Fruit fly (Drosophila melanogaster) whole organism, adult: ENCODE data around the gene Cf2.

Source experiments
- CG11617 ChIP-seq: fragments of 200-800 bp; sonication (Bioruptor generic); optimal IDR thresholded peaks from 2 replicates; lab custom pipeline; 2017; ENCODE audit warnings: mild to moderate bottlenecking, missing biosample characterization, missing genetic modification reagents, missing genetic modification characterization
- CG12768 ChIP-seq: fragments of 200-800 bp; sonication (Bioruptor generic); optimal IDR thresholded peaks from 2 replicates; lab custom pipeline; 2017; ENCODE audit warnings: missing biosample characterization, missing genetic modification characterization, mild to moderate bottlenecking, moderate library complexity, missing genetic modification reagents
- CG14711 ChIP-seq: fragments of 200-800 bp; sonication (Bioruptor generic); optimal IDR thresholded peaks from 2 replicates; lab custom pipeline; 2018; ENCODE audit warnings: missing biosample characterization, mild to moderate bottlenecking, missing genetic modification characterization, moderate library complexity
- CG1620 ChIP-seq: fragments of 200-800 bp; sonication (Bioruptor generic); optimal IDR thresholded peaks from 2 replicates; lab custom pipeline; 2016; ENCODE audit warnings: missing biosample characterization, missing genetic modification characterization
- CG33017 ChIP-seq: fragments of 200-800 bp; sonication (Bioruptor generic); optimal IDR thresholded peaks from 2 replicates; lab custom pipeline; 2018; ENCODE audit warnings: missing biosample characterization, mild to moderate bottlenecking, missing genetic modification characterization, moderate library complexity
- CG5204 ChIP-seq: fragments of 200-800 bp; sonication (Bioruptor generic); optimal IDR thresholded peaks from 2 replicates; lab custom pipeline; 2016; ENCODE audit warnings: missing biosample characterization, missing genetic modification characterization
- CG7045 ChIP-seq: fragments of 200-800 bp; sonication (Bioruptor generic); optimal IDR thresholded peaks from 2 replicates; lab custom pipeline; 2017; ENCODE audit warnings: missing biosample characterization, mild to moderate bottlenecking, missing genetic modification characterization
- CG7101 ChIP-seq: fragments of 200-800 bp; sonication (Bioruptor generic); optimal IDR thresholded peaks from 2 replicates; lab custom pipeline; 2018; ENCODE audit warnings: missing biosample characterization, mild to moderate bottlenecking, missing genetic modification characterization, moderate library complexity
- Clk ChIP-seq: fragments of 200-800 bp; sonication (Bioruptor generic); optimal IDR thresholded peaks from 2 replicates; lab custom pipeline; 2017; ENCODE audit warnings: missing biosample characterization, missing genetic modification characterization
- Crg-1 ChIP-seq: fragments of 200-800 bp; sonication (Bioruptor generic); optimal IDR thresholded peaks from 2 replicates; lab custom pipeline; 2016; ENCODE audit warnings: missing biosample characterization, missing genetic modification characterization
- Hr96 ChIP-seq: fragments of 200-800 bp; sonication (Bioruptor generic); optimal IDR thresholded peaks from 2 replicates; lab custom pipeline; 2016; ENCODE audit warnings: missing biosample characterization, missing genetic modification characterization
- Mnt ChIP-seq: fragments of 200-800 bp; sonication (Bioruptor generic); optimal IDR thresholded peaks from 2 replicates; lab custom pipeline; 2016; ENCODE audit warnings: missing biosample characterization, mild to moderate bottlenecking, missing genetic modification characterization
- bab1 ChIP-seq: fragments of 200-800 bp; sonication (Bioruptor generic); optimal IDR thresholded peaks from 3 replicates; lab custom pipeline; 2019; ENCODE audit warnings: missing biosample characterization, mild to moderate bottlenecking, missing genetic modification characterization, moderate library complexity
- cic ChIP-seq: fragments of 200-800 bp; sonication (Bioruptor generic); optimal IDR thresholded peaks from 2 replicates; lab custom pipeline; 2017; ENCODE audit warnings: missing biosample characterization, mild to moderate bottlenecking, missing genetic modification characterization, moderate library complexity
- cnc ChIP-seq, 2 experiments: fragments of >200 bp; optimal IDR thresholded peaks; 2 replicates each; lab custom pipeline; 2017
- kay ChIP-seq: fragments of 200-800 bp; sonication (Bioruptor generic); peaks from one replicate; lab custom pipeline; 2016; ENCODE audit warnings: missing biosample characterization, missing genetic modification characterization, borderline replicate concordance
- ovo ChIP-seq: fragments of 200-800 bp; sonication (Bioruptor generic); optimal IDR thresholded peaks from 2 replicates; lab custom pipeline; 2016; ENCODE audit warnings: missing biosample characterization, missing genetic modification characterization
- pad ChIP-seq: fragments of 200-800 bp; sonication (Bioruptor generic); optimal IDR thresholded peaks from 3 replicates; lab custom pipeline; 2017; ENCODE audit warnings: missing biosample characterization, missing genetic modification characterization, mild to moderate bottlenecking, moderate library complexity, missing genetic modification reagents
- tj ChIP-seq: fragments of 200-800 bp; sonication (Bioruptor generic); optimal IDR thresholded peaks from 3 replicates; lab custom pipeline; 2017; ENCODE audit warnings: missing biosample characterization, mild to moderate bottlenecking, missing genetic modification characterization, moderate library complexity
- toe ChIP-seq: fragments of 200-800 bp; sonication (Bioruptor generic); optimal IDR thresholded peaks from 2 replicates; lab custom pipeline; 2016; ENCODE audit warnings: missing biosample characterization, missing genetic modification characterization

The Cf2 gene

dm6 chr2L:4906546-4907250, 23.8 kb upstream of the Cf2 start, which contains the start of gene snsl:
Gene snsl (minus strand): TSS chr2L:4906762.
- TF ChIP-seq bab1 (GFP tag; lab: Kevin White, UChicago) (peak; percentile 10), tj (no peak), CG7101 (peak; percentile 7)

dm6 chr2L:4905365-4906280, 22.7 kb upstream of the Cf2 start:
- TF ChIP-seq cnc (optimal IDR thresholded peaks at IDR 0.05; lab: Kevin White, UChicago): no peak
- no peak for TF ChIP-seq cic
- TF ChIP-seq CG33017: no peak
- TF ChIP-seq CG7045: no peak
- no peak for TF ChIP-seq bab1 (GFP tag; lab: Kevin White, UChicago)
- no peak for TF ChIP-seq CG1620
- TF ChIP-seq Mnt (GFP tag; lab: Kevin White, UChicago): no peak
- TF ChIP-seq Clk (GFP tag; lab: Kevin White, UChicago): no peak
- TF ChIP-seq Crg-1 (GFP tag; lab: Kevin White, UChicago): no peak
- TF ChIP-seq CG7101: no peak
- no peak for TF ChIP-seq tj
- no peak for TF ChIP-seq pad (GFP tag; lab: Kevin White, UChicago)
- TF ChIP-seq CG12768 (GFP tag; lab: Kevin White, UChicago): no peak
- no peak for TF ChIP-seq kay (GFP tag; lab: Kevin White, UChicago)
- TF ChIP-seq CG14711 (tag; lab: Kevin White, UChicago): no peak
- TF ChIP-seq CG5204 (GFP tag; lab: Kevin White, UChicago): no peak
- TF ChIP-seq ovo: no peak
- TF ChIP-seq CG11617 (GFP tag; lab: Kevin White, UChicago): no peak
- no peak for TF ChIP-seq Hr96 (GFP tag; lab: Kevin White, UChicago)

- TF ChIP-seq Hr96 (GFP tag; lab: Kevin White, UChicago): no peak
Observed at dm6 chr2L:4903838-4904237, 20.9 kb upstream of the Cf2 start.

- TF ChIP-seq CG14711 (tag; lab: Kevin White, UChicago) (no peak), cnc (optimal IDR thresholded peaks at IDR 0.05; lab: Kevin White, UChicago) (no peak), Hr96 (GFP tag; lab: Kevin White, UChicago) (no peak), ovo (no peak), toe (GFP tag; lab: Kevin White, UChicago) (no peak), bab1 (GFP tag; lab: Kevin White, UChicago) (no peak), CG7101 (no peak), CG33017 (no peak)
Observed at dm6 chr2L:4899599-4900559, 17.0 kb upstream of the Cf2 start.

- peak in 1 of 2 experiments; percentile 40 for TF ChIP-seq cnc (optimal IDR thresholded peaks at IDR 0.05; lab: Kevin White, UChicago)
- TF ChIP-seq CG7045: no peak
- no peak for TF ChIP-seq Mnt (GFP tag; lab: Kevin White, UChicago)
Observed at dm6 chr2L:4898165-4898564, 15.3 kb upstream of the Cf2 start.

dm6 chr2L:4896484-4897205, 13.7 kb upstream of the Cf2 start:
- TF ChIP-seq CG5204 (GFP tag; lab: Kevin White, UChicago) (peak; percentile 14), CG33017 (no peak), bab1 (GFP tag; lab: Kevin White, UChicago) (no peak), kay (GFP tag; lab: Kevin White, UChicago) (peak; percentile 97), cic (peak; percentile 61), tj (peak; percentile 49), Mnt (GFP tag; lab: Kevin White, UChicago) (peak; percentile 48), ovo (no peak), CG12768 (GFP tag; lab: Kevin White, UChicago) (peak; percentile 32), CG11617 (GFP tag; lab: Kevin White, UChicago) (no peak), CG7045 (no peak), Crg-1 (GFP tag; lab: Kevin White, UChicago) (no peak)
